Fruit fly (Drosophila melanogaster) whole organism, embryonic: Measurements from ENCODE around the gene CG31910.

ENCODE experiments used
- Adf1 ChIP-seq: fragments of 200-800 bp; sonication (Bioruptor generic); IDR thresholded peaks from 2 replicates; pipeline ENCODE4 v1.3.6; 2022; ENCODE audit warnings: missing biosample characterization, missing genetic modification characterization
- Bgb ChIP-seq: fragments of 200-800 bp; sonication (Bioruptor generic); IDR thresholded peaks from 2 replicates; pipeline ENCODE4 v1.3.6; 2022; ENCODE audit warnings: missing biosample characterization, missing genetic modification characterization; ENCODE audit not compliant: partially characterized antibody
- CG10209 ChIP-seq: fragments of 200-800 bp; sonication (Bioruptor generic); optimal IDR thresholded peaks from 3 replicates; lab custom pipeline; 2017; ENCODE audit warnings: missing biosample characterization, mild to moderate bottlenecking, missing genetic modification characterization, missing genetic modification reagents
- CG10321 ChIP-seq: fragments of 200-800 bp; sonication (Bioruptor generic); IDR thresholded peaks from 2 replicates; pipeline ENCODE4 v1.3.6; 2022; ENCODE audit warnings: missing biosample characterization, missing genetic modification characterization
- CG11504 ChIP-seq: fragments of 200-800 bp; sonication (Bioruptor generic); optimal IDR thresholded peaks from 3 replicates; lab custom pipeline; 2019; ENCODE audit warnings: missing biosample characterization, mild to moderate bottlenecking, missing genetic modification characterization, moderate library complexity
- CG11695 ChIP-seq: fragments of 200-800 bp; sonication (Bioruptor generic); IDR thresholded peaks from 3 replicates; pipeline ENCODE4 v1.3.6; 2022; ENCODE audit warnings: missing biosample characterization, missing genetic modification characterization
- CG13123 ChIP-seq: fragments of 200-800 bp; sonication (Bioruptor generic); optimal IDR thresholded peaks from 2 replicates; lab custom pipeline; 2016; ENCODE audit warnings: missing biosample characterization, missing genetic modification characterization
- CG15011 ChIP-seq: fragments of 200-800 bp; sonication (Bioruptor generic); optimal IDR thresholded peaks from 3 replicates; lab custom pipeline; 2018; ENCODE audit warnings: missing biosample characterization, mild to moderate bottlenecking, missing genetic modification characterization
- CG15601 ChIP-seq: fragments of 200-800 bp; sonication (Bioruptor generic); optimal IDR thresholded peaks from 3 replicates; lab custom pipeline; 2019; ENCODE audit warnings: missing biosample characterization, mild to moderate bottlenecking, missing genetic modification characterization, moderate library complexity
- CG17802 ChIP-seq: fragments of 200-800 bp; sonication (Bioruptor generic); optimal IDR thresholded peaks from 2 replicates; lab custom pipeline; 2018; ENCODE audit warnings: missing biosample characterization, mild to moderate bottlenecking, missing genetic modification characterization, moderate library complexity
- CG2129 ChIP-seq: fragments of 200-800 bp; sonication (Bioruptor generic); IDR thresholded peaks from 2 replicates; pipeline ENCODE4 v1.3.6; 2022; ENCODE audit warnings: missing biosample characterization, missing genetic modification characterization; ENCODE audit not compliant: partially characterized antibody
- CG2875 ChIP-seq: fragments of 200-800 bp; sonication (Bioruptor generic); optimal IDR thresholded peaks from 2 replicates; lab custom pipeline; 2017; ENCODE audit warnings: missing biosample characterization, mild to moderate bottlenecking, missing genetic modification characterization, missing genetic modification reagents
- CG2889 ChIP-seq: fragments of 200-800 bp; sonication (Bioruptor generic); IDR thresholded peaks from 3 replicates; pipeline ENCODE4 v1.3.6; 2022; ENCODE audit warnings: missing biosample characterization, missing genetic modification characterization
- CG30403 ChIP-seq: fragments of 200-800 bp; sonication (Bioruptor generic); optimal IDR thresholded peaks from 3 replicates; lab custom pipeline; 2016; ENCODE audit warnings: missing biosample characterization, missing genetic modification characterization
- CG4360 ChIP-seq: fragments of 200-800 bp; sonication (Bioruptor generic); IDR thresholded peaks from 2 replicates; pipeline ENCODE4 v1.3.6; 2022; ENCODE audit warnings: missing biosample characterization, missing genetic modification characterization
- CG4854 ChIP-seq: fragments of 200-800 bp; sonication (Bioruptor generic); optimal IDR thresholded peaks from 2 replicates; lab custom pipeline; 2016; ENCODE audit warnings: missing biosample characterization, missing genetic modification characterization, inconsistent platforms
- CG7357 ChIP-seq: fragments of 200-800 bp; sonication (Bioruptor generic); IDR thresholded peaks from 3 replicates; pipeline ENCODE4 v1.3.6; 2022; ENCODE audit warnings: missing biosample characterization, missing genetic modification characterization
- CG7372 ChIP-seq: fragments of 200-800 bp; sonication (Bioruptor generic); IDR thresholded peaks from 2 replicates; pipeline ENCODE4 v1.3.6; 2022; ENCODE audit warnings: missing biosample characterization, missing genetic modification characterization
- CG8281 ChIP-seq: fragments of 200-800 bp; sonication (Bioruptor generic); optimal IDR thresholded peaks from 2 replicates; lab custom pipeline; 2018; ENCODE audit warnings: missing biosample characterization, mild to moderate bottlenecking, missing genetic modification characterization, moderate library complexity
- CG8944 ChIP-seq: fragments of 200-800 bp; sonication (Bioruptor generic); optimal IDR thresholded peaks from 3 replicates; lab custom pipeline; 2016; ENCODE audit warnings: missing biosample characterization, missing genetic modification characterization
- CG9609 ChIP-seq: fragments of 200-800 bp; sonication (Bioruptor generic); optimal IDR thresholded peaks from 3 replicates; lab custom pipeline; 2016; ENCODE audit warnings: missing biosample characterization, missing genetic modification characterization
- Camta ChIP-seq: fragments of 200-800 bp; sonication (Bioruptor generic); optimal IDR thresholded peaks from 2 replicates; lab custom pipeline; 2016; ENCODE audit warnings: missing biosample characterization, missing genetic modification characterization
- CoRest ChIP-seq: fragments of 200-800 bp; sonication (Bioruptor generic); optimal IDR thresholded peaks from 3 replicates; lab custom pipeline; 2018; ENCODE audit warnings: missing biosample characterization, mild to moderate bottlenecking, missing genetic modification characterization, moderate library complexity
- Deaf1 ChIP-seq: fragments of 200-800 bp; optimal IDR thresholded peaks from 3 replicates; lab custom pipeline; 2019; ENCODE audit warnings: missing biosample characterization, mild to moderate bottlenecking, missing genetic modification characterization, moderate library complexity
- Eip74EF ChIP-seq, 2 experiments: fragments of 200-800 bp in 1 of 2; fragments of >200 bp in 1 of 2; sonication (Bioruptor generic) in 1 of 2; optimal IDR thresholded peaks; 2 replicates each; lab custom pipeline; 2017 to 2019; ENCODE audit warnings: missing biosample characterization in 2 of 2, missing genetic modification characterization in 2 of 2, mild to moderate bottlenecking in 1 of 2, moderate library complexity in 1 of 2
- Fer2 ChIP-seq: fragments of 200-800 bp; sonication (Bioruptor generic); optimal IDR thresholded peaks from 2 replicates; lab custom pipeline; 2018; ENCODE audit warnings: missing biosample characterization, mild to moderate bottlenecking, missing genetic modification characterization, moderate library complexity
- GATAe ChIP-seq: fragments of 200-800 bp; sonication (Bioruptor generic); conservative IDR thresholded peaks from 2 replicates; pipeline ENCODE4 v1.3.6; 2022; ENCODE audit warnings: missing biosample characterization, missing genetic modification characterization
- HLHmδ ChIP-seq: fragments of 200-800 bp; sonication (Bioruptor generic); optimal IDR thresholded peaks from 2 replicates; lab custom pipeline; 2018; ENCODE audit warnings: missing biosample characterization, mild to moderate bottlenecking, missing genetic modification characterization, moderate library complexity
- Hr78 ChIP-seq, 2 experiments: fragments of 200-800 bp in 1 of 2; fragments of >200 bp in 1 of 2; sonication (Bioruptor generic) in 1 of 2; optimal IDR thresholded peaks; 2 replicates each; lab custom pipeline; 2017 to 2019; ENCODE audit warnings: missing biosample characterization in 2 of 2, missing genetic modification characterization in 2 of 2, mild to moderate bottlenecking in 1 of 2, moderate library complexity in 1 of 2
- MBD-R2 ChIP-seq: fragments of 200-800 bp; sonication (Bioruptor generic); IDR thresholded peaks from 2 replicates; pipeline ENCODE4 v1.3.6; 2022; ENCODE audit warnings: missing biosample characterization, missing genetic modification characterization
- Meics ChIP-seq: fragments of 200-800 bp; sonication (Bioruptor generic); optimal IDR thresholded peaks from 2 replicates; lab custom pipeline; 2017; ENCODE audit warnings: missing biosample characterization, mild to moderate bottlenecking, missing genetic modification characterization
- NC2α ChIP-seq: fragments of 200-800 bp; sonication (Bioruptor generic); optimal IDR thresholded peaks from 2 replicates; lab custom pipeline; 2016; ENCODE audit warnings: missing biosample characterization, missing genetic modification characterization
- Optix ChIP-seq: fragments of 200-800 bp; sonication (Bioruptor generic); IDR thresholded peaks from 3 replicates; pipeline ENCODE4 v1.3.6; 2022; ENCODE audit warnings: missing biosample characterization, missing genetic modification characterization
- PHDP ChIP-seq: fragments of 200-800 bp; sonication (Bioruptor generic); optimal IDR thresholded peaks from 3 replicates; lab custom pipeline; 2018; ENCODE audit warnings: missing biosample characterization, mild to moderate bottlenecking, missing genetic modification characterization, moderate library complexity
- Poxn ChIP-seq: fragments of 200-800 bp; sonication (Bioruptor generic); IDR thresholded peaks from 2 replicates; pipeline ENCODE4 v1.3.6; 2022; ENCODE audit warnings: missing biosample characterization, missing genetic modification characterization
- al ChIP-seq: fragments of 200-800 bp; sonication (Bioruptor generic); IDR thresholded peaks from 2 replicates; pipeline ENCODE4 v1.3.6; 2022; ENCODE audit warnings: missing biosample characterization, missing genetic modification characterization
- crc ChIP-seq: fragments of 200-800 bp; sonication (Bioruptor generic); optimal IDR thresholded peaks from 2 replicates; lab custom pipeline; 2016; ENCODE audit warnings: missing biosample characterization, missing genetic modification characterization
- eve ChIP-seq, 2 experiments: fragments of >200 bp; optimal IDR thresholded peaks; 2 replicates each; lab custom pipeline; 2017; ENCODE audit warnings: missing biosample characterization in 2 of 2, missing genetic modification characterization in 2 of 2
- ftz-f1 ChIP-seq: fragments of 200-800 bp; sonication (Bioruptor generic); optimal IDR thresholded peaks from 2 replicates; lab custom pipeline; 2016; ENCODE audit warnings: missing biosample characterization, missing genetic modification characterization
- grn ChIP-seq: fragments of 200-800 bp; sonication (Bioruptor generic); optimal IDR thresholded peaks from 3 replicates; lab custom pipeline; 2017; ENCODE audit warnings: missing biosample characterization, missing genetic modification characterization
- hbn ChIP-seq: fragments of 200-800 bp; sonication (Bioruptor generic); IDR thresholded peaks from 2 replicates; pipeline ENCODE4 v1.3.6; 2022; ENCODE audit warnings: missing biosample characterization, missing genetic modification characterization; ENCODE audit not compliant: partially characterized antibody
- hkb ChIP-seq, 2 experiments: fragments of 200-800 bp in 1 of 2; fragments of >200 bp in 1 of 2; sonication (Bioruptor generic) in 1 of 2; IDR thresholded peaks in 1 of 2; optimal IDR thresholded peaks in 1 of 2; 2 replicates each; pipeline versions ENCODE4 v1.3.6 to Lab custom; 2017 to 2022; ENCODE audit warnings: missing biosample characterization in 1 of 2, missing genetic modification characterization in 1 of 2
- nau ChIP-seq: fragments of 200-800 bp; sonication (Bioruptor generic); optimal IDR thresholded peaks from 3 replicates; lab custom pipeline; 2017; ENCODE audit warnings: missing biosample characterization, mild to moderate bottlenecking, missing genetic modification characterization, missing genetic modification reagents
- nmo ChIP-seq: fragments of 200-800 bp; sonication (Bioruptor generic); optimal IDR thresholded peaks from 2 replicates; lab custom pipeline; 2018; ENCODE audit warnings: missing biosample characterization, mild to moderate bottlenecking, missing genetic modification characterization, moderate library complexity
- peb ChIP-seq: fragments of 200-800 bp; sonication (Bioruptor generic); IDR thresholded peaks from 2 replicates; pipeline ENCODE4 v1.3.6; 2022; ENCODE audit warnings: missing biosample characterization, missing genetic modification characterization
- psq ChIP-seq: fragments of 200-800 bp; sonication (Bioruptor generic); optimal IDR thresholded peaks from 2 replicates; lab custom pipeline; 2017; ENCODE audit warnings: missing biosample characterization, missing genetic modification characterization
- run ChIP-seq: fragments of 200-800 bp; sonication (Bioruptor generic); optimal IDR thresholded peaks from 3 replicates; lab custom pipeline; 2018; ENCODE audit warnings: missing biosample characterization, mild to moderate bottlenecking, missing genetic modification characterization
- sisA ChIP-seq: fragments of 200-800 bp; sonication (Bioruptor generic); IDR thresholded peaks from 2 replicates; pipeline ENCODE4 v1.3.6; 2022; ENCODE audit warnings: missing biosample characterization, missing genetic modification characterization
- sr ChIP-seq: fragments of 200-800 bp; sonication (Bioruptor generic); IDR thresholded peaks from 3 replicates; pipeline ENCODE4 v1.3.6; 2022; ENCODE audit warnings: missing biosample characterization, missing genetic modification characterization
- z ChIP-seq: fragments of 200-800 bp; sonication (Bioruptor generic); IDR thresholded peaks from 3 replicates; pipeline ENCODE4 v1.3.6; 2022; ENCODE audit warnings: missing biosample characterization, missing genetic modification characterization

The CG31910 gene

DNA sequence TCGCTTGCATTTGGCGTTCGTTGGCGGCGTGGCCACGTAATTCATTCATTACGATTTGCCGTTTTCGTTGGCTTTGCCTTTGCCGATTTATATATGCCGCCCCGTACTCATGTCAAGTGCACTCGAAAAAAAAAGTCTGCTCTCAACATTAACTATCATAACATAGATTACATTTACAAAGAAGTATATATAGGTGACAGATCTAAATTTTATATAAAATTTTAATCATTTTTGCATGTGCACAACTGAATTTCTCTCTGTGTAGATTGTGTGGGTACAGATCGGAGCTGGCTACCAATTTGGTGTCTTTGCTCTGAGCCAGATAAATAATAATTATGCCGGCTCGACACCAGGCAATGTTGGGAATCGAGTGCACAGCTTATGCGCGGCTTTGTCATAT is 47.0 kb downstream of the CG31910 start (continued):
- no peak for TF ChIP-seq Optix
- no peak for TF ChIP-seq Camta
- TF ChIP-seq CG11504 (tag; lab: Kevin White, UChicago), result peak; percentile 65
- no peak for TF ChIP-seq ftz-f1 (GFP tag; lab: Kevin White, UChicago)
- TF ChIP-seq eve (GFP tag; optimal IDR thresholded peaks at IDR 0.05; lab: Kevin White, UChicago), result no peak
- TF ChIP-seq CoRest, result peak; percentile 9
- TF ChIP-seq Deaf1 (tag; lab: Kevin White, UChicago), result no peak
- TF ChIP-seq Eip74EF (GFP tag; optimal IDR thresholded peaks at IDR 0.05; lab: Kevin White, UChicago), result no peak
- peak; percentile 63 for TF ChIP-seq sisA
- TF ChIP-seq nmo, result peak; percentile 39
- TF ChIP-seq CG11695 (GFP tag; lab: Robert Waterston, UW), result peak; percentile 20; the same call in 1 of the 3 replicates
- TF ChIP-seq nau, result no peak
- TF ChIP-seq Hr78 (GFP tag; optimal IDR thresholded peaks at IDR 0.05; lab: Kevin White, UChicago), result no peak
- peak; percentile 22 for TF ChIP-seq CG10209
- 0 out of 2 replicates have a peak, but pooled peaks have one; percentile 43 for TF ChIP-seq CG7372 (GFP tag; lab: Robert Waterston, UW)
- TF ChIP-seq run, result no peak
- TF ChIP-seq hbn (GFP tag; lab: Robert Waterston, UW), result no peak
- no peak for TF ChIP-seq grn (GFP tag; lab: Kevin White, UChicago)
- TF ChIP-seq CG4854, result no peak
- no peak for TF ChIP-seq CG4360 (GFP tag; lab: Robert Waterston, UW)
- 0 out of 3 replicates have a peak, but pooled peaks have one; percentile 12 for TF ChIP-seq CG7357 (GFP tag; lab: Robert Waterston, UW)
- no peak for TF ChIP-seq Bgb (GFP tag; lab: Robert Waterston, UW)
- peak; percentile 2 for TF ChIP-seq CG13123 (GFP tag; lab: Kevin White, UChicago)
- TF ChIP-seq MBD-R2 (GFP tag; lab: Robert Waterston, UW), result no peak
- no peak for TF ChIP-seq GATAe (GFP tag; lab: Robert Waterston, UW)
- no peak for TF ChIP-seq peb
- no peak for TF ChIP-seq psq
- TF ChIP-seq CG15011, result no peak
- peak; percentile 49 for TF ChIP-seq CG30403 (GFP tag; lab: Kevin White, UChicago)
- TF ChIP-seq CG8281 (tag; lab: Kevin White, UChicago), result no peak
- no peak for TF ChIP-seq NC2α
- TF ChIP-seq HLHmδ (GFP tag; lab: Kevin White, UChicago), result no peak
- peak; percentile 29 for TF ChIP-seq PHDP (tag; lab: Kevin White, UChicago)
- TF ChIP-seq crc (GFP tag; lab: Kevin White, UChicago), result no peak
- no peak for TF ChIP-seq CG17802 (tag; lab: Kevin White, UChicago)
- no peak for TF ChIP-seq CG9609
- TF ChIP-seq CG15601, result no peak
- no peak for TF ChIP-seq Adf1
- TF ChIP-seq CG2129, result no peak
- TF ChIP-seq CG2889, result peak; percentile 51; the same call in 1 of the 3 replicates
- TF ChIP-seq CG10321 (GFP tag; lab: Robert Waterston, UW), result no peak
- TF ChIP-seq Fer2 (tag; lab: Kevin White, UChicago), result no peak
- no peak for TF ChIP-seq sr
- TF ChIP-seq CG8944 (GFP tag; lab: Kevin White, UChicago), result no peak
- peak; percentile 27 for TF ChIP-seq Meics (GFP tag; lab: Kevin White, UChicago)
- TF ChIP-seq hkb (optimal IDR thresholded peaks at IDR 0.05; lab: Kevin White, UChicago), result no peak
- TF ChIP-seq hkb (GFP tag; IDR thresholded peaks at IDR 0.05; lab: Robert Waterston, UW), result peak; percentile 24; the same call in 1 of the 2 replicates
- TF ChIP-seq CG2875 (GFP tag; lab: Kevin White, UChicago), result no peak
- no peak for TF ChIP-seq al (GFP tag; lab: Robert Waterston, UW)
- no peak for TF ChIP-seq z (GFP tag; lab: Robert Waterston, UW)
- TF ChIP-seq Poxn, result no peak
